Fruit fly (Drosophila melanogaster) whole organism, pupa: ENCODE results near the gene CG11693.

Experiments
- CG13204 ChIP-seq: fragments of 200-800 bp; sonication (Bioruptor generic); optimal IDR thresholded peaks from 2 replicates; lab custom pipeline; 2018; ENCODE audit warnings: missing biosample characterization, mild to moderate bottlenecking, missing genetic modification characterization, moderate library complexity
- CG8159 ChIP-seq: fragments of 200-800 bp; sonication (Bioruptor generic); optimal IDR thresholded peaks from 3 replicates; lab custom pipeline; 2018; ENCODE audit warnings: missing biosample characterization, mild to moderate bottlenecking, missing genetic modification characterization, moderate library complexity
- Ets98B ChIP-seq: fragments of 200-800 bp; sonication (Bioruptor generic); IDR thresholded peaks from 2 replicates; pipeline ENCODE4 v1.3.6; 2022; ENCODE audit warnings: missing biosample characterization, missing genetic modification characterization
- Snoo ChIP-seq: fragments of 200-800 bp; sonication (Bioruptor generic); optimal IDR thresholded peaks from 3 replicates; lab custom pipeline; 2017; ENCODE audit warnings: missing biosample characterization, mild to moderate bottlenecking, missing genetic modification characterization, inconsistent platforms

DNA sequence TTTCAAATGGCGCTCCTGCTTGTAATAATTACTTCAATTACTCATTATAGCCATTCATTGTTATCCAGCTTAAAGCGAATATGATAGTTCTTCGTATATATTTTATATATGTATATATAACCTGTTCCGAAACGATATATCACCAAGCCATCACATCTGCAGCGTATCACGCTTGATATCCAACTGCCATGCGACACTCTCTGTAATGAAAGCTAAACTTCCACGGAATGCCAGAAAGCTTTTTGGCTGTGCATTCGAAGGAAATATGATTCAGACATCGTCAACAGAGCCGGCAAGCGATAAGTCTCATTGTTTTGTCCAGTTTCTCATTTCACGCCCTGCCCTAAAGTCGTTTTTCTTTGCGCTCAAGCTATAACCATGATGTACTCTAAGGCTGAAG lies 47.4 kb upstream of the CG11693 start:
- no peak for TF ChIP-seq CG8159 (tag; lab: Kevin White, UChicago)
- no peak for TF ChIP-seq Snoo (tag; lab: Kevin White, UChicago)
- no peak for TF ChIP-seq CG13204
- no peak for TF ChIP-seq Ets98B (GFP tag; lab: Robert Waterston, UW)
